Worm (Caenorhabditis elegans) whole organism, L3 larva: ENCODE measurements around the gene spat-3.

Experiments
- R02D3.7 ChIP-seq: fragments of 150-350 bp; optimal IDR thresholded peaks from 2 replicates; lab custom pipeline; 2014; ENCODE audit warnings: missing biosample characterization, missing genetic modification characterization
- ama-1 ChIP-seq: fragments of 150-350 bp; optimal IDR thresholded peaks from 2 replicates; lab custom pipeline; 2018
- ceh-16 ChIP-seq: sonication (generic microtip); optimal IDR thresholded peaks from 2 replicates; lab custom pipeline; 2017; ENCODE audit warnings: missing biosample characterization, missing genetic modification characterization
- fkh-10 ChIP-seq: sonication (generic microtip); optimal IDR thresholded peaks from 2 replicates; lab custom pipeline; 2017; ENCODE audit warnings: missing biosample characterization, missing genetic modification reagents, missing genetic modification characterization
- lin-15B ChIP-seq: fragments of 150-350 bp; optimal IDR thresholded peaks from 2 replicates; lab custom pipeline; 2014; ENCODE audit warnings: missing biosample characterization, missing genetic modification characterization
- lin-39 ChIP-seq: fragments of 150-350 bp; optimal IDR thresholded peaks from 2 replicates; lab custom pipeline; 2018; ENCODE audit warnings: missing biosample characterization, missing genetic modification reagents, missing genetic modification characterization
- nhr-11 ChIP-seq: fragments of 150-350 bp; optimal IDR thresholded peaks from 2 replicates; lab custom pipeline; 2014; ENCODE audit warnings: missing biosample characterization, missing genetic modification characterization
- nhr-77 ChIP-seq: fragments of 150-350 bp; optimal IDR thresholded peaks from 2 replicates; lab custom pipeline; 2014; ENCODE audit warnings: missing biosample characterization, missing genetic modification characterization

DNA sequence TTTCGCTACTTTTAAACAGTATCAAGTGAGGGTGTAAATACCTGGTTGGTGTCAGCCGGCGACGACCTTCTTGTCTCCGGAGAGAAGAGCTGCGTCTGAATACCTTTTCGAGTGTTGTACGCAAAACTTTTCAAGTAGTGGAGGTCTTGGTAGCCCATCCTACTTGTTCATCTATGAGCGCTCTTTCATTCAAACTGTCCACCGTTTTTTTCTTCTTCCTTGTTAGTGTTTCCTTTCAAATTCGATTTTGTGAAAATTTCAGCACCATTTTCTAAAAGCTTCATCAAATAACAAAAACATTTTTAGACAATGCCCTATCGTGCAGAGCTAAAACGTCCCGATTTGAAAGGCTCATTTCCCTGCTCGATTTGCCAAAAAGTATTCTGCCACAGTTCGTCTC, 51.3 kb downstream of the spat-3 start, which contains the start of gene ham-2:
- TF ChIP-seq lin-15B (tag; lab: Kevin White, UChicago) (no peak), ceh-16 (tag; lab: Kevin White, UChicago) (no peak), nhr-11 (tag; lab: Kevin White, UChicago) (no peak), R02D3.7 (tag; lab: Kevin White, UChicago) (no peak), nhr-77 (no peak), lin-39 (tag; lab: Kevin White, UChicago) (no peak), fkh-10 (GFP tag; lab: Kevin White, UChicago) (no peak), ama-1 (no peak)
